Fruit fly (Drosophila melanogaster) whole organism, prepupa: ENCODE data around the gene CG2841.

ENCODE experiments used
- Blimp-1 ChIP-seq: fragments of 200-800 bp; sonication (Bioruptor generic); optimal IDR thresholded peaks from 3 replicates; lab custom pipeline; 2017; ENCODE audit warnings: missing biosample characterization, missing genetic modification characterization, mild to moderate bottlenecking, moderate library complexity, missing genetic modification reagents
- CG10669 ChIP-seq: fragments of 200-800 bp; sonication (Bioruptor generic); optimal IDR thresholded peaks from 3 replicates; lab custom pipeline; 2018; ENCODE audit warnings: missing biosample characterization, mild to moderate bottlenecking, missing genetic modification characterization, moderate library complexity
- CG11902 ChIP-seq: fragments of 200-800 bp; sonication (Bioruptor generic); optimal IDR thresholded peaks from 3 replicates; lab custom pipeline; 2016; ENCODE audit warnings: missing biosample characterization, missing genetic modification characterization
- CG15336 ChIP-seq: fragments of 200-800 bp; sonication (Bioruptor generic); IDR thresholded peaks from 2 replicates; pipeline ENCODE4 v1.3.6; 2022; ENCODE audit warnings: missing biosample characterization, missing genetic modification characterization
- CG1621 ChIP-seq: fragments of 200-800 bp; sonication (Bioruptor generic); optimal IDR thresholded peaks from 3 replicates; lab custom pipeline; 2018; ENCODE audit warnings: missing biosample characterization, mild to moderate bottlenecking, missing genetic modification characterization
- CG16779 ChIP-seq: fragments of 200-800 bp; sonication (Bioruptor generic); optimal IDR thresholded peaks from 3 replicates; lab custom pipeline; 2017; ENCODE audit warnings: missing biosample characterization, mild to moderate bottlenecking, missing genetic modification characterization
- CG32006 ChIP-seq: fragments of 200-800 bp; sonication (Bioruptor generic); optimal IDR thresholded peaks from 3 replicates; lab custom pipeline; 2017; ENCODE audit warnings: missing biosample characterization, mild to moderate bottlenecking, missing genetic modification characterization
- CG34406 ChIP-seq: fragments of 200-800 bp; sonication (Bioruptor generic); optimal IDR thresholded peaks from 3 replicates; lab custom pipeline; 2016; ENCODE audit warnings: missing biosample characterization, missing genetic modification characterization
- CG3919 ChIP-seq: fragments of 200-800 bp; sonication (Bioruptor generic); optimal IDR thresholded peaks from 3 replicates; lab custom pipeline; 2016; ENCODE audit warnings: missing biosample characterization, missing genetic modification characterization
- CG4318 ChIP-seq: fragments of 200-800 bp; sonication (Bioruptor generic); optimal IDR thresholded peaks from 3 replicates; lab custom pipeline; 2017; ENCODE audit warnings: missing biosample characterization, mild to moderate bottlenecking, missing genetic modification characterization
- CG6163 ChIP-seq: fragments of 200-800 bp; sonication (Bioruptor generic); IDR thresholded peaks from 3 replicates; pipeline ENCODE4 v1.3.6; 2022; ENCODE audit warnings: missing biosample characterization, missing genetic modification characterization
- CG6276 ChIP-seq: fragments of 200-800 bp; sonication (Bioruptor generic); optimal IDR thresholded peaks from 2 replicates; lab custom pipeline; 2017; ENCODE audit warnings: missing biosample characterization, mild to moderate bottlenecking, missing genetic modification characterization
- CG6792 ChIP-seq: fragments of 200-800 bp; sonication (Bioruptor generic); optimal IDR thresholded peaks from 3 replicates; lab custom pipeline; 2016; ENCODE audit warnings: missing biosample characterization, missing genetic modification characterization
- CG6808 ChIP-seq: fragments of 200-800 bp; sonication (Bioruptor generic); optimal IDR thresholded peaks from 3 replicates; lab custom pipeline; 2017; ENCODE audit warnings: missing biosample characterization, missing genetic modification characterization, mild to moderate bottlenecking, moderate library complexity, missing genetic modification reagents
- CG6854 ChIP-seq: fragments of 200-800 bp; sonication (Bioruptor generic); optimal IDR thresholded peaks from 2 replicates; lab custom pipeline; 2017; ENCODE audit warnings: missing biosample characterization, mild to moderate bottlenecking, missing genetic modification characterization
- CG7368 ChIP-seq: fragments of 200-800 bp; sonication (Bioruptor generic); optimal IDR thresholded peaks from 3 replicates; lab custom pipeline; 2016; ENCODE audit warnings: missing biosample characterization, missing genetic modification characterization
- CG8119 ChIP-seq: fragments of 200-800 bp; sonication (Bioruptor generic); IDR thresholded peaks from 3 replicates; pipeline ENCODE4 v1.3.6; 2022; ENCODE audit warnings: missing biosample characterization, missing genetic modification characterization
- CG8632 ChIP-seq: fragments of 200-800 bp; sonication (Bioruptor generic); optimal IDR thresholded peaks from 3 replicates; lab custom pipeline; 2016; ENCODE audit warnings: missing biosample characterization, missing genetic modification characterization
- CG9139 ChIP-seq: fragments of 200-800 bp; sonication (Bioruptor generic); optimal IDR thresholded peaks from 3 replicates; lab custom pipeline; 2017; ENCODE audit warnings: missing biosample characterization, mild to moderate bottlenecking, missing genetic modification characterization
- Eip75B ChIP-seq: fragments of 200-800 bp; sonication (Bioruptor generic); optimal IDR thresholded peaks from 3 replicates; lab custom pipeline; 2016; ENCODE audit warnings: missing biosample characterization, missing genetic modification characterization
- Eip78C ChIP-seq: fragments of 200-800 bp; sonication (Bioruptor generic); peaks from one replicate; lab custom pipeline; 2016; ENCODE audit warnings: missing biosample characterization, missing genetic modification characterization
- Eip93F ChIP-seq: fragments of 200-800 bp; sonication (Bioruptor generic); optimal IDR thresholded peaks from 2 replicates; lab custom pipeline; 2016; ENCODE audit warnings: missing biosample characterization, mild to moderate bottlenecking, missing genetic modification characterization
- Ets96B ChIP-seq: fragments of 200-800 bp; optimal IDR thresholded peaks from 2 replicates; lab custom pipeline; 2019; ENCODE audit warnings: missing biosample characterization, mild to moderate bottlenecking, missing genetic modification characterization, moderate library complexity
- Gug ChIP-seq: fragments of 200-800 bp; sonication (Bioruptor generic); IDR thresholded peaks from 2 replicates; pipeline ENCODE4 v1.3.6; 2022; ENCODE audit warnings: missing biosample characterization, missing genetic modification characterization
- Hr38 ChIP-seq: sonication (Bioruptor generic); optimal IDR thresholded peaks from 2 replicates; lab custom pipeline; 2016; ENCODE audit warnings: missing biosample characterization, missing genetic modification characterization
- Hr39 ChIP-seq: fragments of 200-800 bp; sonication (Bioruptor generic); optimal IDR thresholded peaks from 2 replicates; lab custom pipeline; 2016; ENCODE audit warnings: missing biosample characterization, missing genetic modification characterization
- Hr4 ChIP-seq: fragments of 200-800 bp; sonication (Bioruptor generic); optimal IDR thresholded peaks from 3 replicates; lab custom pipeline; 2016; ENCODE audit warnings: missing biosample characterization, missing genetic modification characterization
- OdsH ChIP-seq: fragments of 200-800 bp; sonication (Bioruptor generic); optimal IDR thresholded peaks from 3 replicates; lab custom pipeline; 2016; ENCODE audit warnings: missing biosample characterization, missing genetic modification characterization
- Sox14 ChIP-seq: fragments of 200-800 bp; sonication (Bioruptor generic); optimal IDR thresholded peaks from 3 replicates; lab custom pipeline; 2016; ENCODE audit warnings: missing biosample characterization, missing genetic modification characterization
- acj6 ChIP-seq: fragments of 200-800 bp; sonication (Bioruptor generic); optimal IDR thresholded peaks from 3 replicates; lab custom pipeline; 2016; ENCODE audit warnings: missing biosample characterization, missing genetic modification characterization
- cyc ChIP-seq: fragments of 200-800 bp; sonication (Bioruptor generic); optimal IDR thresholded peaks from 3 replicates; lab custom pipeline; 2016; ENCODE audit warnings: missing biosample characterization, missing genetic modification characterization
- dsx ChIP-seq: fragments of 200-800 bp; optimal IDR thresholded peaks from 3 replicates; lab custom pipeline; 2019; ENCODE audit warnings: missing biosample characterization, mild to moderate bottlenecking, missing genetic modification characterization, moderate library complexity; ENCODE audit not compliant: poor library complexity, severe bottlenecking
- eg ChIP-seq: fragments of 200-800 bp; sonication (Bioruptor generic); IDR thresholded peaks from 3 replicates; pipeline ENCODE4 v1.3.6; 2022; ENCODE audit warnings: missing biosample characterization, missing genetic modification characterization
- esn ChIP-seq: fragments of 200-800 bp; sonication (Bioruptor generic); optimal IDR thresholded peaks from 2 replicates; lab custom pipeline; 2016; ENCODE audit warnings: missing biosample characterization, mild to moderate bottlenecking, missing genetic modification characterization, moderate library complexity
- fd59A ChIP-seq: fragments of 200-800 bp; sonication (Bioruptor generic); optimal IDR thresholded peaks from 2 replicates; lab custom pipeline; 2017; ENCODE audit warnings: missing biosample characterization, mild to moderate bottlenecking, missing genetic modification characterization, missing genetic modification reagents
- fd85E ChIP-seq: fragments of 200-800 bp; sonication (Bioruptor generic); optimal IDR thresholded peaks from 3 replicates; lab custom pipeline; 2016; ENCODE audit warnings: missing biosample characterization, missing genetic modification characterization
- lz ChIP-seq: fragments of 200-800 bp; sonication (Bioruptor generic); optimal IDR thresholded peaks from 3 replicates; lab custom pipeline; 2016; ENCODE audit warnings: missing biosample characterization, missing genetic modification characterization
- net ChIP-seq: fragments of 200-800 bp; sonication (Bioruptor generic); optimal IDR thresholded peaks from 3 replicates; lab custom pipeline; 2016; ENCODE audit warnings: missing biosample characterization, missing genetic modification characterization
- salr ChIP-seq, 2 experiments: fragments of 200-800 bp; sonication (Bioruptor generic); optimal IDR thresholded peaks; 3 replicates each; lab custom pipeline; 2016 to 2018; ENCODE audit warnings: missing biosample characterization in 2 of 2, missing genetic modification characterization in 2 of 2, mild to moderate bottlenecking in 1 of 2
- spab ChIP-seq: fragments of 200-800 bp; sonication (Bioruptor generic); optimal IDR thresholded peaks from 2 replicates; lab custom pipeline; 2017; ENCODE audit warnings: missing biosample characterization, mild to moderate bottlenecking, missing genetic modification characterization, missing genetic modification reagents
- svp ChIP-seq: fragments of 200-800 bp; sonication (Bioruptor generic); peaks from one replicate; lab custom pipeline; 2016; ENCODE audit warnings: missing biosample characterization, missing genetic modification characterization
- topi ChIP-seq: fragments of 200-800 bp; sonication (Bioruptor generic); optimal IDR thresholded peaks from 3 replicates; lab custom pipeline; 2016; ENCODE audit warnings: missing biosample characterization, missing genetic modification characterization
- vri ChIP-seq: fragments of 200-800 bp; sonication (Bioruptor generic); optimal IDR thresholded peaks from 3 replicates; lab custom pipeline; 2016; ENCODE audit warnings: missing biosample characterization, mild to moderate bottlenecking, missing genetic modification characterization

The CG2841 gene

DNA sequence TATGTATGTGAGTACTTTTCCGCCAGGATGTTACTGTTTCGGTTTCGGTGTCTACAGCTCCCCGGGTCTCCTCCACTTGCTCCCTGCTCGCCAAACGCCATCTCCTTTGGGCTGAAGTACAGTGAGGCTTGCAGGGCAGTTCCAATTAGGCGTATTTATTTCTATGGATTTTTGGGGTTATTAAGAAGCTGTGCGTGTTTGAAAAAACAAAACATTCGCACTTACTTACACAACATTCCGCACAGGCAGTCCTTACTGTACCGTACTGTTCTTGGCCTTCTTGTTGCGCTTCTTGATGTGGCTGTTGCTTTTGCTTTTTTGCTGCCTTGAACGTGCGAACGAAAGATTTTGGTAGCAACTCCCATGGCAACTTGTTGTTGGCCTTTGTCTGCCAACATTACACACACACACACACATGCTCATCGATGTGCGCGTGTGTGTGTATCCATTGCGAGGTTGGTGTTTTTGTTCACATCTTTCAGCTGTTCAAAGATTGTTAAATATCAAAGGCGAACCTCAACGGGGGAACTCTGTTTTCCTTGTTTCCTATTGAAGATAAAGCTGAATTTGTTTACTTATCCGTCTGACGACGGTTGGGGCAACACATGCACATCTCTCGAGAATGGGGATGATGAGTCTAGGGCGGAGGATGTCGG is 44.1 kb downstream of the CG2841 start (continued):
- TF ChIP-seq CG16779 (tag; lab: Kevin White, UChicago) (no peak), CG1621 (tag; lab: Kevin White, UChicago) (peak; percentile 92), OdsH (GFP tag; lab: Kevin White, UChicago) (peak; percentile 88), Ets96B (peak; percentile 87), CG32006 (GFP tag; lab: Kevin White, UChicago) (peak; percentile 45), CG6276 (GFP tag; lab: Kevin White, UChicago) (peak; percentile 14), CG4318 (no peak), lz (GFP tag; lab: Kevin White, UChicago) (peak; percentile 98), CG7368 (peak; percentile 85), spab (GFP tag; lab: Kevin White, UChicago) (peak; percentile 85), Sox14 (GFP tag; lab: Kevin White, UChicago) (peak; percentile 94), Eip93F (GFP tag; lab: Kevin White, UChicago) (peak; percentile 88), Eip78C (GFP tag; lab: Kevin White, UChicago) (peak; percentile 97), CG8632 (peak; percentile 83), Blimp-1 (GFP tag; lab: Kevin White, UChicago) (peak; percentile 85), Hr38 (GFP tag; lab: Kevin White, UChicago) (no peak), net (peak; percentile 77), Eip75B (GFP tag; lab: Kevin White, UChicago) (peak; percentile 85), Hr4 (GFP tag; lab: Kevin White, UChicago) (peak; percentile 13), CG6792 (GFP tag; lab: Kevin White, UChicago) (peak; percentile 94), CG10669 (GFP tag; lab: Kevin White, UChicago) (peak; percentile 87), cyc (peak; percentile 98), CG9139 (GFP tag; lab: Kevin White, UChicago) (peak; percentile 76), CG34406 (GFP tag; lab: Kevin White, UChicago) (peak; percentile 85), salr (GFP tag; optimal IDR thresholded peaks at IDR 0.05; lab: Kevin White, UChicago) (peak; percentile 44 to 90), esn (peak; percentile 97), fd59A (GFP tag; lab: Kevin White, UChicago) (peak; percentile 91), CG6808 (peak; percentile 82), vri (peak; percentile 94), CG6854 (peak; percentile 89), fd85E (GFP tag; lab: Kevin White, UChicago) (peak; percentile 69), CG3919 (GFP tag; lab: Kevin White, UChicago) (peak; percentile 91), topi (GFP tag; lab: Kevin White, UChicago) (peak; percentile 96), dsx (GFP tag; lab: Kevin White, UChicago) (peak; percentile 88), CG15336 (GFP tag; lab: Robert Waterston, UW) (peak; percentile 68), CG11902 (peak; percentile 93)

DNA sequence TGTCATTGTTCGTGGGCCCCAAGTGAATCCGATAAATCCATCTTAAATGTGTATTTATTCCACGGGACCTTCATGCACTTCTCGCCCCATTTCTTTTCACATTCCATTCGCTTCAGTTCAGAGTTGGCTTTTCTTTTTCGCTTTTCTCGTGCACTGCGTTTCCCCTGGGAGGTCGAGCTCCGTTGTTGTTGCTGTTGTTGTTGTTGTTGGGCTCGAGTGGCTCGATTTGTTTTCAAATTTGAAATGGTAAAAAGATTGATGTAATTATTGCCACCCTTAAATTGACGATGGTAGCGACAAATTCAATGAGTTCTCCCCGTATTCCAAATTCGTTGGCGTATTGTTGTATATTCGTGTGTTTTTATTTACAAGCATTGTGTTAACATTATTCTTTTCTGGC is 45.3 kb downstream of the CG2841 start:
- TF ChIP-seq svp = peak; percentile 10
- TF ChIP-seq Gug = no peak

DNA sequence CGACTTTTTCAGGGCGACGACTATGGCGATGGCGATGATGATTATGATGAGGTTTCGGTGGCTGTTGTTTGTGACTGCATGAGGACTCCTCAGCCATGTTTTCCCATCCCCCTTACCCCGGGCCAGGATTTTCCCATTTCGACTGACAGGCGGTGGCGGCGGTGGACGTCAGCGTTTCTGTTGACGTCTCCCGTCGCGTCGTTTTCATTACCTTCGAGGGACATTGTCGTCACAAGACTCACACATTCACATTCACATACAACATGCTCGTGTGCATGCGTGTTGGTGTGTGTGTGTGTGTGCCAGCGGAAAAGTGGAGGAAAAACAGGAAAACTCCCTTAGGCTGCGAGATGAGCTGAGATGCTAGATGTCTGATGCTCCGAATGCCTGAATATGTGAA is 46.4 kb downstream of the CG2841 start:
- TF ChIP-seq CG4318 (no peak), spab (GFP tag; lab: Kevin White, UChicago) (no peak), lz (GFP tag; lab: Kevin White, UChicago) (no peak), svp (no peak), Hr39 (GFP tag; lab: Kevin White, UChicago) (no peak), eg (no peak), Hr38 (GFP tag; lab: Kevin White, UChicago) (no peak), CG8119 (GFP tag; lab: Robert Waterston, UW) (no peak), acj6 (GFP tag; lab: Kevin White, UChicago) (no peak), CG9139 (GFP tag; lab: Kevin White, UChicago) (no peak), Gug (no peak), CG6163 (no peak)
